1 fruit fly cellular context compared by ENCODE assay signal in genomic region chr3R:31758587-31759167, dm6.
TF ChIP-seq lines count a peak whose summit lies in the region.

TSS of gene CG2187 (minus strand) at chr3R:31758637.

TF ChIP-seq in whole organism, embryonic, 481 proteins besides CTCF, POLR2A, EP300 and RAD21 (continued from another document and continues in another):
- TF ChIP-seq jumu (GFP tag; optimal IDR thresholded peaks at IDR 0.05; lab: Kevin White, UChicago) (no peak), CG6765 (GFP tag; optimal IDR thresholded peaks at IDR 0.05; lab: Kevin White, UChicago) (peak; percentile 22), onecut (GFP tag; IDR thresholded peaks at IDR 0.05; lab: Robert Waterston, UW) (peak; percentile 20; the same call in 1 of the 2 replicates), ara (GFP tag; IDR thresholded peaks at IDR 0.05; lab: Robert Waterston, UW) (no peak), az2 (GFP tag; optimal IDR thresholded peaks at IDR 0.05; lab: Kevin White, UChicago) (no peak), gsb-n (tag; optimal IDR thresholded peaks at IDR 0.05; lab: Kevin White, UChicago) (no peak), CG11247 (GFP tag; IDR thresholded peaks at IDR 0.05; lab: Robert Waterston, UW) (no peak), CG31365 (tag; optimal IDR thresholded peaks at IDR 0.05; lab: Kevin White, UChicago) (no peak), CG18262 (tag; optimal IDR thresholded peaks at IDR 0.05; lab: Kevin White, UChicago) (no peak), CG17328 (GFP tag; IDR thresholded peaks at IDR 0.05; lab: Robert Waterston, UW) (peak; percentile 20; the same call in 1 of the 2 replicates), CkIIα-i1 (GFP tag; IDR thresholded peaks at IDR 0.05; lab: Robert Waterston, UW) (no peak), Bgb (GFP tag; IDR thresholded peaks at IDR 0.05; lab: Robert Waterston, UW; ENCODE audit: partially characterized antibody) (no peak), CG8765 (GFP tag; IDR thresholded peaks at IDR 0.05; lab: Robert Waterston, UW) (no peak), Ssrp (tag; optimal IDR thresholded peaks at IDR 0.05; lab: Kevin White, UChicago) (no peak), CG6813 (GFP tag; optimal IDR thresholded peaks at IDR 0.05; lab: Kevin White, UChicago) (peak; percentile 39), Myb (GFP tag; optimal IDR thresholded peaks at IDR 0.05; lab: Kevin White, UChicago) (no peak), CG14014 (GFP tag; IDR thresholded peaks at IDR 0.05; lab: Robert Waterston, UW) (no peak), bowl (GFP tag; IDR thresholded peaks at IDR 0.05; lab: Robert Waterston, UW) (no peak), Rfx (GFP tag; IDR thresholded peaks at IDR 0.05; lab: Robert Waterston, UW) (no peak), CG6175 (GFP tag; IDR thresholded peaks at IDR 0.05; lab: Robert Waterston, UW) (no peak), CG17186 (GFP tag; optimal IDR thresholded peaks at IDR 0.05; lab: Kevin White, UChicago) (no peak), D19B (GFP tag; optimal IDR thresholded peaks at IDR 0.05; lab: Kevin White, UChicago) (no peak), Abd-B (GFP tag; optimal IDR thresholded peaks at IDR 0.05; lab: Kevin White, UChicago) (no peak), CG17568 (GFP tag; optimal IDR thresholded peaks at IDR 0.05; lab: Kevin White, UChicago) (no peak), mirr (GFP tag; optimal IDR thresholded peaks at IDR 0.05; lab: Kevin White, UChicago) (peak; percentile 0), B-H2 (GFP tag; optimal IDR thresholded peaks at IDR 0.05; lab: Kevin White, UChicago) (no peak), Stat92E (GFP tag; optimal IDR thresholded peaks at IDR 0.05; lab: Kevin White, UChicago) (no peak), CG7271 (tag; optimal IDR thresholded peaks at IDR 0.05; lab: Kevin White, UChicago) (no peak), ase (GFP tag; IDR thresholded peaks at IDR 0.05; lab: Robert Waterston, UW) (no peak), ac (GFP tag; optimal IDR thresholded peaks at IDR 0.05; lab: Kevin White, UChicago) (no peak), CG8359 (GFP tag; optimal IDR thresholded peaks at IDR 0.05; lab: Kevin White, UChicago; ENCODE audit: borderline replicate concordance) (no peak), sens-2 (GFP tag; IDR thresholded peaks at IDR 0.05; lab: Robert Waterston, UW) (no peak), unpg (GFP tag; optimal IDR thresholded peaks at IDR 0.05; lab: Kevin White, UChicago) (peak; percentile 16), CG1832 (GFP tag; optimal IDR thresholded peaks at IDR 0.05; lab: Kevin White, UChicago) (no peak), CG5953 (GFP tag; IDR thresholded peaks at IDR 0.05; lab: Robert Waterston, UW) (no peak), hb (GFP tag; IDR thresholded peaks at IDR 0.05; lab: Robert Waterston, UW; ENCODE audit: partially characterized antibody) (no peak), zen2 (GFP tag; IDR thresholded peaks at IDR 0.05; lab: Robert Waterston, UW; ENCODE audit: partially characterized antibody) (no peak), MESR4 (GFP tag; optimal IDR thresholded peaks at IDR 0.05; lab: Kevin White, UChicago) (no peak), GATAe (GFP tag; conservative IDR thresholded peaks at IDR 0.05; lab: Robert Waterston, UW) (no peak), lbe (GFP tag; optimal IDR thresholded peaks at IDR 0.05; lab: Kevin White, UChicago) (no peak), p53 (GFP tag; optimal IDR thresholded peaks at IDR 0.05; lab: Kevin White, UChicago) (no peak), toy (GFP tag; IDR thresholded peaks at IDR 0.05; lab: Robert Waterston, UW) (no peak), sim (GFP tag; IDR thresholded peaks at IDR 0.05; lab: Robert Waterston, UW) (no peak), ap (GFP tag; IDR thresholded peaks at IDR 0.05; lab: Robert Waterston, UW) (no peak), CG7963 (GFP tag; IDR thresholded peaks at IDR 0.05; lab: Robert Waterston, UW; ENCODE audit: partially characterized antibody) (no peak), Ets65A (GFP tag; lab: Kevin White, UChicago) (no peak), CG15479 (GFP tag; optimal IDR thresholded peaks at IDR 0.05; lab: Kevin White, UChicago) (peak; percentile 27), CG11398 (GFP tag; optimal IDR thresholded peaks at IDR 0.05; lab: Kevin White, UChicago) (no peak), unc-4 (GFP tag; IDR thresholded peaks at IDR 0.05; lab: Robert Waterston, UW; ENCODE audit: partially characterized antibody) (no peak), cad (GFP tag; optimal IDR thresholded peaks at IDR 0.05; lab: Kevin White, UChicago) (no peak), Lim3 (GFP tag; IDR thresholded peaks at IDR 0.05; lab: Robert Waterston, UW) (no peak), CG4328 (GFP tag; optimal IDR thresholded peaks at IDR 0.05; lab: Kevin White, UChicago) (no peak), Trl (optimal IDR thresholded peaks at IDR 0.05; lab: Kevin White, UChicago) (no peak), Trl (GFP tag; optimal IDR thresholded peaks at IDR 0.05; lab: Kevin White, UChicago) (no peak), CG9215 (GFP tag; IDR thresholded peaks at IDR 0.05; lab: Robert Waterston, UW) (no peak), MTF-1 (GFP tag; optimal IDR thresholded peaks at IDR 0.05; lab: Kevin White, UChicago; ENCODE audit: borderline replicate concordance) (no peak), Max (GFP tag; optimal IDR thresholded peaks at IDR 0.05; lab: Kevin White, UChicago) (no peak), MBD-R2 (GFP tag; IDR thresholded peaks at IDR 0.05; lab: Robert Waterston, UW) (no peak), mam (GFP tag; optimal IDR thresholded peaks at IDR 0.05; lab: Kevin White, UChicago) (no peak), dati (GFP tag; IDR thresholded peaks at IDR 0.05; lab: Robert Waterston, UW) (no peak), bigmax (GFP tag; optimal IDR thresholded peaks at IDR 0.05; lab: Kevin White, UChicago) (no peak), CG15269 (tag; optimal IDR thresholded peaks at IDR 0.05; lab: Kevin White, UChicago) (no peak), gce (GFP tag; IDR thresholded peaks at IDR 0.05; lab: Robert Waterston, UW) (no peak), slou (GFP tag; optimal IDR thresholded peaks at IDR 0.05; lab: Kevin White, UChicago) (no peak), slbo (GFP tag; IDR thresholded peaks at IDR 0.05; lab: Robert Waterston, UW) (no peak), shn (GFP tag; optimal IDR thresholded peaks at IDR 0.05; lab: Kevin White, UChicago) (no peak), Camta (GFP tag; optimal IDR thresholded peaks at IDR 0.05; lab: Kevin White, UChicago) (no peak), CG6689 (GFP tag; IDR thresholded peaks at IDR 0.05; lab: Robert Waterston, UW) (no peak), esg (GFP tag; conservative IDR thresholded peaks at IDR 0.05; lab: Robert Waterston, UW) (no peak), kah (GFP tag; optimal IDR thresholded peaks at IDR 0.05; lab: Kevin White, UChicago) (no peak), Atf-2 (GFP tag; optimal IDR thresholded peaks at IDR 0.05; lab: Kevin White, UChicago) (no peak), HLH3B (GFP tag; IDR thresholded peaks at IDR 0.05; lab: Robert Waterston, UW) (peak; percentile 22; the same call in 1 of the 2 replicates), cas (GFP tag; IDR thresholded peaks at IDR 0.05; lab: Robert Waterston, UW) (no peak), CG4730 (GFP tag; IDR thresholded peaks at IDR 0.05; lab: Robert Waterston, UW) (no peak), CG13424 (tag; optimal IDR thresholded peaks at IDR 0.05; lab: Kevin White, UChicago) (peak; percentile 25), tgo (GFP tag; IDR thresholded peaks at IDR 0.05; lab: Robert Waterston, UW) (no peak), HmgZ (tag; optimal IDR thresholded peaks at IDR 0.05; lab: Kevin White, UChicago) (no peak), ATbp (GFP tag; optimal IDR thresholded peaks at IDR 0.05; lab: Kevin White, UChicago) (peak; percentile 61), CG10209 (GFP tag; optimal IDR thresholded peaks at IDR 0.05; lab: Kevin White, UChicago) (no peak), vvl (GFP tag; IDR thresholded peaks at IDR 0.05; lab: Robert Waterston, UW) (no peak), Xrp1 (GFP tag; IDR thresholded peaks at IDR 0.05; lab: Robert Waterston, UW) (0 out of 2 replicates have a peak, but pooled peaks have one; percentile 30), Hmr (GFP tag; optimal IDR thresholded peaks at IDR 0.05; lab: Kevin White, UChicago) (peak; percentile 17), CG6791 (GFP tag; IDR thresholded peaks at IDR 0.05; lab: Robert Waterston, UW; ENCODE audit: partially characterized antibody) (no peak), Dek (tag; optimal IDR thresholded peaks at IDR 0.05; lab: Kevin White, UChicago) (no peak), Jarid2 (GFP tag; optimal IDR thresholded peaks at IDR 0.05; lab: Kevin White, UChicago) (no peak), lola (GFP tag; optimal IDR thresholded peaks at IDR 0.05; lab: Kevin White, UChicago) (no peak), Spps (tag; optimal IDR thresholded peaks at IDR 0.05; lab: Kevin White, UChicago) (no peak), schlank (tag; optimal IDR thresholded peaks at IDR 0.05; lab: Kevin White, UChicago) (peak; percentile 37), disco-r (GFP tag; optimal IDR thresholded peaks at IDR 0.05; lab: Kevin White, UChicago) (no peak), CG3281 (GFP tag; optimal IDR thresholded peaks at IDR 0.05; lab: Kevin White, UChicago) (no peak), CG33213 (GFP tag; optimal IDR thresholded peaks at IDR 0.05; lab: Kevin White, UChicago) (no peak), Dad (GFP tag; optimal IDR thresholded peaks at IDR 0.05; lab: Kevin White, UChicago) (no peak), yki (optimal IDR thresholded peaks at IDR 0.05; lab: Kevin White, UChicago) (no peak), CG15011 (GFP tag; optimal IDR thresholded peaks at IDR 0.05; lab: Kevin White, UChicago) (no peak), CG32532 (GFP tag; IDR thresholded peaks at IDR 0.05; lab: Robert Waterston, UW) (no peak), CG16813 (GFP tag; IDR thresholded peaks at IDR 0.05; lab: Robert Waterston, UW; ENCODE audit: partially characterized antibody) (no peak), Elba2 (GFP tag; optimal IDR thresholded peaks at IDR 0.05; lab: Kevin White, UChicago) (no peak), Sry-β (GFP tag; optimal IDR thresholded peaks at IDR 0.05; lab: Kevin White, UChicago) (no peak), CG9437 (GFP tag; optimal IDR thresholded peaks at IDR 0.05; lab: Kevin White, UChicago) (no peak), Atf3 (GFP tag; optimal IDR thresholded peaks at IDR 0.05; lab: Kevin White, UChicago) (no peak), CG18619 (GFP tag; optimal IDR thresholded peaks at IDR 0.05; lab: Kevin White, UChicago) (no peak), kni (GFP tag; optimal IDR thresholded peaks at IDR 0.05; lab: Kevin White, UChicago) (no peak), inv (GFP tag; IDR thresholded peaks at IDR 0.05; lab: Robert Waterston, UW; ENCODE audit: partially characterized antibody) (no peak), E2f2 (GFP tag; IDR thresholded peaks at IDR 0.05; lab: Robert Waterston, UW) (no peak), fd3F (GFP tag; optimal IDR thresholded peaks at IDR 0.05; lab: Kevin White, UChicago) (no peak), lilli (GFP tag; optimal IDR thresholded peaks at IDR 0.05; lab: Kevin White, UChicago) (no peak), CG2712 (tag; optimal IDR thresholded peaks at IDR 0.05; lab: Kevin White, UChicago) (no peak), ro (GFP tag; IDR thresholded peaks at IDR 0.05; lab: Robert Waterston, UW) (no peak), TFAM (GFP tag; optimal IDR thresholded peaks at IDR 0.05; lab: Kevin White, UChicago) (no peak), CG3065 (GFP tag; optimal IDR thresholded peaks at IDR 0.05; lab: Kevin White, UChicago) (no peak), ato (GFP tag; IDR thresholded peaks at IDR 0.05; lab: Robert Waterston, UW; ENCODE audit: partially characterized antibody) (no peak), NC2β (GFP tag; optimal IDR thresholded peaks at IDR 0.05; lab: Kevin White, UChicago) (no peak), ems (GFP tag; optimal IDR thresholded peaks at IDR 0.05; lab: Kevin White, UChicago) (no peak), kay (GFP tag; optimal IDR thresholded peaks at IDR 0.05; lab: Kevin White, UChicago) (no peak), wdn (GFP tag; IDR thresholded peaks at IDR 0.05; lab: Robert Waterston, UW) (no peak), CG13296 (GFP tag; optimal IDR thresholded peaks at IDR 0.05; lab: Kevin White, UChicago) (peak; percentile 5), sug (tag; optimal IDR thresholded peaks at IDR 0.05; lab: Kevin White, UChicago) (peak; percentile 32), Six4 (GFP tag; optimal IDR thresholded peaks at IDR 0.05; lab: Kevin White, UChicago) (no peak), Fer1 (GFP tag; optimal IDR thresholded peaks at IDR 0.05; lab: Kevin White, UChicago) (no peak), jigr1 (GFP tag; IDR thresholded peaks at IDR 0.05; lab: Robert Waterston, UW) (no peak), Rx (GFP tag; IDR thresholded peaks at IDR 0.05; lab: Robert Waterston, UW) (no peak), CG18599 (GFP tag; optimal IDR thresholded peaks at IDR 0.05; lab: Kevin White, UChicago) (peak; percentile 45), zfh2 (GFP tag; optimal IDR thresholded peaks at IDR 0.05; lab: Kevin White, UChicago) (no peak), odd (GFP tag; optimal IDR thresholded peaks at IDR 0.05; lab: Kevin White, UChicago) (peak; percentile 14), Opbp (GFP tag; IDR thresholded peaks at IDR 0.05; lab: Robert Waterston, UW; ENCODE audit: partially characterized antibody) (no peak), CG3995 (GFP tag; optimal IDR thresholded peaks at IDR 0.05; lab: Kevin White, UChicago) (no peak), CG10147 (GFP tag; optimal IDR thresholded peaks at IDR 0.05; lab: Kevin White, UChicago) (no peak), CG1602 (GFP tag; optimal IDR thresholded peaks at IDR 0.05; lab: Kevin White, UChicago) (no peak), Gsc (GFP tag; IDR thresholded peaks at IDR 0.05; lab: Robert Waterston, UW) (no peak), HLH4C (GFP tag; IDR thresholded peaks at IDR 0.05; lab: Robert Waterston, UW; ENCODE audit: partially characterized antibody) (no peak), prd (optimal IDR thresholded peaks at IDR 0.05; lab: Kevin White, UChicago) (no peak), prd (GFP tag; IDR thresholded peaks at IDR 0.05; lab: Robert Waterston, UW) (no peak), CG9876 (GFP tag; optimal IDR thresholded peaks at IDR 0.05; lab: Kevin White, UChicago) (no peak), Doc3 (GFP tag; IDR thresholded peaks at IDR 0.05; lab: Robert Waterston, UW; ENCODE audit: partially characterized antibody) (no peak), CG8924 (tag; optimal IDR thresholded peaks at IDR 0.05; lab: Kevin White, UChicago) (peak; percentile 6), B-H1 (GFP tag; IDR thresholded peaks at IDR 0.05; lab: Robert Waterston, UW) (no peak), CG10654 (GFP tag; optimal IDR thresholded peaks at IDR 0.05; lab: Kevin White, UChicago) (no peak), HHEX (GFP tag; optimal IDR thresholded peaks at IDR 0.05; lab: Kevin White, UChicago) (peak; percentile 11), CG2678 (tag; optimal IDR thresholded peaks at IDR 0.05; lab: Kevin White, UChicago) (no peak)
